Worm (Caenorhabditis elegans) whole organism, L3 larva: ENCODE measurements around the gene Y22D7AR.7.

Source experiments
- ama-1 ChIP-seq: fragments of 150-350 bp; optimal IDR thresholded peaks from 2 replicates; lab custom pipeline; 2018
- ceh-16 ChIP-seq: sonication (generic microtip); optimal IDR thresholded peaks from 2 replicates; lab custom pipeline; 2017; ENCODE audit warnings: missing biosample characterization, missing genetic modification characterization
- ceh-82 ChIP-seq: fragments of 150-350 bp; optimal IDR thresholded peaks from 2 replicates; lab custom pipeline; 2014; ENCODE audit warnings: missing biosample characterization, missing genetic modification characterization
- hmg-11 ChIP-seq: sonication (generic microtip); optimal IDR thresholded peaks from 2 replicates; lab custom pipeline; 2016; ENCODE audit warnings: missing genetic modification characterization, missing compliant biosample characterization
- jun-1 ChIP-seq: fragments of 150-350 bp; optimal IDR thresholded peaks from 2 replicates; lab custom pipeline; 2014; ENCODE audit warnings: missing biosample characterization, missing genetic modification reagents, missing genetic modification characterization
- nhr-25 ChIP-seq: sonication (generic microtip); optimal IDR thresholded peaks from 2 replicates; lab custom pipeline; 2017; ENCODE audit warnings: missing biosample characterization, missing genetic modification characterization
- nhr-28 ChIP-seq: fragments of 150-350 bp; optimal IDR thresholded peaks from 2 replicates; lab custom pipeline; 2014; ENCODE audit warnings: missing biosample characterization, missing genetic modification characterization
- pha-4 ChIP-seq: fragments of 150-350 bp; optimal IDR thresholded peaks from 2 replicates; lab custom pipeline; 2014; ENCODE audit warnings: missing biosample characterization, missing genetic modification reagents, missing genetic modification characterization
- pqm-1 ChIP-seq: fragments of 150-350 bp; optimal IDR thresholded peaks from 2 replicates; lab custom pipeline; 2017; ENCODE audit warnings: missing biosample characterization, missing genetic modification characterization, inconsistent platforms
- snpc-4 ChIP-seq: fragments of 150-350 bp; optimal IDR thresholded peaks from 2 replicates; lab custom pipeline; 2014; ENCODE audit warnings: missing biosample characterization, missing genetic modification characterization

DNA sequence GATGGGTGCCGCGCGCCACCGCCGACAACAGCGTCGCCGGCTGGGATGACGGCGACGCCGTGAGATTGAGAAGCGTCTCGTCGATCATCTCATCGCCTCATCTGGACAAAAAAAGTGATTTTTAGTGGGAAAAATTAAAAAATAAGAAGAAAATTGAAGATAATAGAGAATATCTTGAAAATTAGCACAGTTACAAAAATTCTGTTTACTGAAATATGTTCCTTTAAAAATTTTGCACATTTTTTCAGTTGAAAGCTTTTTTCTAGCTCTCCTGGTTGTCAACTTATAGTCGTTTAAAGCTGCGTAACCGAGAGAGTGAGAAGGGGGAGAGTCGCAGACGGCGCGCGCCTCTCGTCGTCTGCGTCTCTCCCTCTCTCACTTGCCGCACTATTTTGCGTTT is 45.1 kb upstream of the Y22D7AR.7 start, which contains the start of gene ser-4:
- TF ChIP-seq hmg-11 (tag; lab: Kevin White, UChicago) (no peak), snpc-4 (tag; lab: Kevin White, UChicago) (no peak), nhr-28 (tag; lab: Kevin White, UChicago) (no peak), jun-1 (no peak), pqm-1 (tag; lab: Kevin White, UChicago) (no peak), ceh-82 (tag; lab: Kevin White, UChicago) (no peak), nhr-25 (tag; lab: Kevin White, UChicago) (no peak), ceh-16 (no peak), pha-4 (tag; lab: Kevin White, UChicago) (no peak), ama-1 (no peak)
